Fruit fly (Drosophila melanogaster) whole organism: ENCODE results near the gene robl37BC.

Experiments
- CG8478 ChIP-seq: fragments of >200 bp; optimal IDR thresholded peaks from 2 replicates; lab custom pipeline; 2018; ENCODE audit warnings: inconsistent platforms
- Dll ChIP-seq: fragments of >200 bp; optimal IDR thresholded peaks from 2 replicates; lab custom pipeline; 2017
- pan ChIP-seq: fragments of >200 bp; optimal IDR thresholded peaks from 2 replicates; lab custom pipeline; 2017

dm6 chr2L:18984158-18984557 is 26.5 kb upstream of the robl37BC start:
- TF ChIP-seq CG8478 (no peak), Dll (lab: Kevin White, UChicago) (no peak), pan (lab: Kevin White, UChicago) (no peak)
